Worm (Caenorhabditis elegans): Measurements from ENCODE around the gene F21C10.18.
"Not testable (repeated sequence)": the region's sequence is repeated elsewhere in the genome, so short reads cannot be mapped to it uniquely, and the experiment has no call there.

DNA sequence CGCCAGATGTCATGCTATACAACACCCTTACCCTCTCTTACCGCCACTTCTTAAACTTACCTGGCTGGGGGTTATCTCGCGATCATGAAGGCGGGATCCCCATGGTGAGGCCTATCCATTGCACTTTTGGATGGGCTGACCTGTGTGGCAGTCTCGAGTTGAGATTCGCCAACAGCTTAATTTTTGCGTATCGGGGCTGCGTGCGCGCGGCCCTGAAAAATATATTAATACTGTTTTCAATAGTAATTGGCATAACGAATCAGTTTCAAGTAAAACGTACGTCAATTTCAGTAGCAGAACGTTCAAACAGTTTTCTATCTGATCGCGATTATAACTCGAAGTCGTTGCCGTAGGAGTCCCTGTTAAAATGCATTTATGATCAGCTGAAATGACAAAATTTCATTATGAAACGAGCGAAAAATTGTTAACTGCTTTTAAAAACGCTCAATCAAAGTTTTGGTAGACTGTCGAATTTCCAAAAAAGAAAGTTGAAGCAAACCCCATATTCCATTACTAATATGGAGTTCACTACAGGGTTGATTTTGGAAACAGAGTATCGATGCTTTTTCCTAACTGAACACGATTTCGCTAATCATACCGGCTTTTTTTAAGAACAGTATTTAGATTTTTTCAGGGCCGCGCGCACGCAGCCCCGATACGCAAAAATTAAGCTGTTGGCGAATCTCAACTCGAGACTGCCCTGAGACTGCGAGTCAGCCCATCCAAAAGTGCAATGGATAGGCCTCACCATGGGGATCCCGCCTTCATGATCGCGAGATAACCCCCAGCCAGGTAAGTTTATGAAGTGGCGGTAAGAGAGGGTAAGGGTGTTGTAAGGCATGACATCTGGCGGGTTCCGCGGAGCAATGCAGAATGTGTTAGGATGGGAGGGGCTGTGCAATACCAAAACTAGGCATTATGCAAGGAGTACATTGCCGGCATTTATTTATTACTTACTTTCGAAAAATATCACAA is 17.2 kb upstream of the F21C10.18 start:
- peak; percentile 60; the same call in 1 of the 2 replicates for TF ChIP-seq scrt-1 (GFP tag; IDR thresholded peaks at IDR 0.05)
- not testable (repeated sequence) for TF ChIP-seq hnd-1 (tag; optimal IDR thresholded peaks at IDR 0.05); ama-1 (optimal IDR thresholded peaks at IDR 0.05); aly-1 (tag; optimal IDR thresholded peaks at IDR 0.05)
- TF ChIP-seq sea-1 (GFP tag; conservative IDR thresholded peaks at IDR 0.05), result 0 out of 2 replicates have a peak, but pooled peaks have one; percentile 20
